Worm (Caenorhabditis elegans): ENCODE results near the gene sams-3.

ce11 chrIV:5867189-5867588, 18.7 kb downstream of the sams-3 start, which contains the start of gene C06E7.88:
- TF ChIP-seq dpl-1 (GFP tag; optimal IDR thresholded peaks at IDR 0.05), result no peak
- no peak for TF ChIP-seq mab-9 (GFP tag; IDR thresholded peaks at IDR 0.05)
- no peak for TF ChIP-seq tlp-1 (tag; optimal IDR thresholded peaks at IDR 0.05)
- no peak for TF ChIP-seq fkh-10 (GFP tag; optimal IDR thresholded peaks at IDR 0.05)

All from whole organism, L1 larva.